Worm (Caenorhabditis elegans) whole organism, L1 larva: Measurements from ENCODE around the gene Y69E1A.8.

ENCODE experiments used
- C04F5.9 ChIP-seq: sonication (generic microtip); optimal IDR thresholded peaks from 2 replicates; lab custom pipeline; 2016; ENCODE audit warnings: missing genetic modification characterization, missing compliant biosample characterization
- C16A3.4 ChIP-seq: fragments of 150-350 bp; optimal IDR thresholded peaks from 2 replicates; lab custom pipeline; 2014; ENCODE audit warnings: missing biosample characterization, missing genetic modification characterization
- F16B12.6 ChIP-seq: fragments of 150-350 bp; optimal IDR thresholded peaks from 2 replicates; lab custom pipeline; 2014; ENCODE audit warnings: missing biosample characterization, missing genetic modification characterization
- aly-2 ChIP-seq: fragments of 150-350 bp; optimal IDR thresholded peaks from 2 replicates; lab custom pipeline; 2014; ENCODE audit warnings: missing biosample characterization, missing genetic modification characterization
- blmp-1 ChIP-seq: fragments of 150-350 bp; optimal IDR thresholded peaks from 2 replicates; lab custom pipeline; 2014; ENCODE audit warnings: missing biosample characterization, missing genetic modification characterization
- ceh-88 ChIP-seq: fragments of 200-800 bp; sonication (Bioruptor generic); IDR thresholded peaks from 2 replicates; pipeline ENCODE4 v1.3.6; 2022; ENCODE audit warnings: missing genetic modification characterization, missing compliant biosample characterization
- ces-1 ChIP-seq: fragments of 150-350 bp; optimal IDR thresholded peaks from 2 replicates; lab custom pipeline; 2014; ENCODE audit warnings: missing biosample characterization, missing genetic modification reagents, missing genetic modification characterization
- dpl-1 ChIP-seq, 3 experiments: fragments of 150-350 bp in 2 of 3; sonication (generic microtip) in 1 of 3; optimal IDR thresholded peaks; 2 replicates each; lab custom pipeline; 2014 to 2017; ENCODE audit warnings: missing biosample characterization in 3 of 3, missing genetic modification characterization in 3 of 3, missing genetic modification reagents in 3 of 3
- dsc-1 ChIP-seq: sonication (generic microtip); optimal IDR thresholded peaks from 2 replicates; lab custom pipeline; 2016; ENCODE audit warnings: mild to moderate bottlenecking, missing genetic modification characterization, missing compliant biosample characterization
- efl-1 ChIP-seq, 4 experiments: fragments of 150-350 bp; optimal IDR thresholded peaks in 3 of 4; peaks in 1 of 4; 1 replicate in 1 of 4; 2 replicates in 3 of 4; lab custom pipeline; 2014; ENCODE audit warnings: missing biosample characterization in 2 of 4, missing genetic modification characterization in 2 of 4, missing genetic modification reagents in 2 of 4
- egl-13 ChIP-seq: sonication (generic microtip); optimal IDR thresholded peaks from 2 replicates; lab custom pipeline; 2016; ENCODE audit warnings: missing genotype, missing genetic modification reagents, missing genetic modification characterization, missing compliant biosample characterization
- egl-27 ChIP-seq, 2 experiments: fragments of 150-350 bp in 1 of 2; sonication (generic microtip); optimal IDR thresholded peaks; 3 replicates each; lab custom pipeline; 2017 to 2018; ENCODE audit warnings: missing biosample characterization in 2 of 2, missing genetic modification characterization in 2 of 2, missing genetic modification reagents in 2 of 2
- elt-2 ChIP-seq: sonication (generic microtip); optimal IDR thresholded peaks from 2 replicates; lab custom pipeline; 2016; ENCODE audit warnings: missing genetic modification characterization, mild to moderate bottlenecking, inconsistent platforms, missing compliant biosample characterization, missing genetic modification reagents
- elt-3 ChIP-seq, 6 experiments: fragments of 150-350 bp in 1 of 6; sonication (generic microtip); optimal IDR thresholded peaks; 2 replicates each; lab custom pipeline; 2017 to 2018; ENCODE audit warnings: missing biosample characterization in 6 of 6, missing genetic modification characterization in 6 of 6, inconsistent platforms in 1 of 6
- fkh-4 ChIP-seq: sonication (generic microtip); optimal IDR thresholded peaks from 2 replicates; lab custom pipeline; 2016; ENCODE audit warnings: missing compliant biosample characterization, missing genetic modification characterization, borderline replicate concordance
- fkh-8 ChIP-seq: sonication (generic microtip); optimal IDR thresholded peaks from 2 replicates; lab custom pipeline; 2016; ENCODE audit warnings: mild to moderate bottlenecking, missing genetic modification characterization, missing compliant biosample characterization
- fos-1 ChIP-seq: fragments of 150-350 bp; optimal IDR thresholded peaks from 2 replicates; lab custom pipeline; 2014; ENCODE audit warnings: missing biosample characterization, missing genetic modification characterization
- hpl-2 ChIP-seq: fragments of 150-350 bp; optimal IDR thresholded peaks from 2 replicates; lab custom pipeline; 2014; ENCODE audit warnings: missing biosample characterization, missing genetic modification reagents, missing genetic modification characterization
- lin-14 ChIP-seq: fragments of 200-800 bp; sonication (Bioruptor generic); optimal IDR thresholded peaks from 2 replicates; lab custom pipeline; 2018; ENCODE audit warnings: mild to moderate bottlenecking, missing genetic modification characterization, moderate library complexity, missing compliant biosample characterization
- lir-3 ChIP-seq: sonication (generic microtip); optimal IDR thresholded peaks from 2 replicates; lab custom pipeline; 2016; ENCODE audit warnings: mild to moderate bottlenecking, missing genetic modification characterization, moderate library complexity, missing compliant biosample characterization; ENCODE audit not compliant: poor library complexity
- lsy-2 ChIP-seq, 2 experiments: fragments of 150-350 bp; optimal IDR thresholded peaks; 2 replicates each; lab custom pipeline; 2014; ENCODE audit warnings: missing biosample characterization in 2 of 2, missing genetic modification characterization in 2 of 2
- mab-9 ChIP-seq: fragments of 200-800 bp; sonication (Bioruptor generic); IDR thresholded peaks from 2 replicates; pipeline ENCODE4 v1.3.6; 2022; ENCODE audit warnings: missing genetic modification reagents, missing genetic modification characterization, missing compliant biosample characterization
- mdl-1 ChIP-seq, 2 experiments: fragments of 150-350 bp; optimal IDR thresholded peaks; 2 replicates each; lab custom pipeline; 2014 to 2017; ENCODE audit warnings: missing biosample characterization in 2 of 2, missing genetic modification characterization in 2 of 2, inconsistent platforms in 1 of 2
- mef-2 ChIP-seq: fragments of 150-350 bp; optimal IDR thresholded peaks from 2 replicates; lab custom pipeline; 2014; ENCODE audit warnings: missing biosample characterization, missing genetic modification characterization
- nhr-19 ChIP-seq: fragments of 200-800 bp; sonication (Bioruptor generic); conservative IDR thresholded peaks from 2 replicates; pipeline ENCODE4 v1.3.6; 2022; ENCODE audit warnings: missing genetic modification characterization, missing compliant biosample characterization
- nhr-20 ChIP-seq: sonication (generic microtip); optimal IDR thresholded peaks from 2 replicates; lab custom pipeline; 2016; ENCODE audit warnings: mild to moderate bottlenecking, missing genetic modification characterization, missing compliant biosample characterization
- nhr-47 ChIP-seq: sonication (generic microtip); optimal IDR thresholded peaks from 2 replicates; lab custom pipeline; 2016; ENCODE audit warnings: mild to moderate bottlenecking, missing genetic modification characterization, moderate library complexity, missing compliant biosample characterization
- nhr-71 ChIP-seq: sonication (generic microtip); optimal IDR thresholded peaks from 2 replicates; lab custom pipeline; 2016; ENCODE audit warnings: mild to moderate bottlenecking, missing genetic modification characterization, moderate library complexity, missing compliant biosample characterization
- nhr-76 ChIP-seq: sonication (generic microtip); optimal IDR thresholded peaks from 2 replicates; lab custom pipeline; 2017; ENCODE audit warnings: missing biosample characterization, missing genetic modification characterization
- nhr-90 ChIP-seq: sonication (generic microtip); optimal IDR thresholded peaks from 2 replicates; lab custom pipeline; 2016; ENCODE audit warnings: mild to moderate bottlenecking, missing genetic modification characterization, missing compliant biosample characterization; ENCODE audit not compliant: poor library complexity
- pag-3 ChIP-seq: sonication (generic microtip); optimal IDR thresholded peaks from 2 replicates; lab custom pipeline; 2017; ENCODE audit warnings: missing genetic modification characterization, mild to moderate bottlenecking, missing compliant biosample characterization, antibody characterized with exemption, borderline replicate concordance; ENCODE audit not compliant: insufficient read depth
- pqm-1 ChIP-seq: sonication (generic microtip); optimal IDR thresholded peaks from 3 replicates; lab custom pipeline; 2017; ENCODE audit warnings: missing biosample characterization, missing genetic modification characterization
- rnt-1 ChIP-seq: sonication (generic microtip); optimal IDR thresholded peaks from 2 replicates; lab custom pipeline; 2016; ENCODE audit warnings: mild to moderate bottlenecking, missing genetic modification characterization, moderate library complexity, missing compliant biosample characterization
- snu-23 ChIP-seq: sonication (generic microtip); optimal IDR thresholded peaks from 2 replicates; lab custom pipeline; 2016; ENCODE audit warnings: missing genetic modification characterization, missing compliant biosample characterization
- sup-37 ChIP-seq: fragments of 200-800 bp; sonication (Bioruptor generic); optimal IDR thresholded peaks from 2 replicates; lab custom pipeline; 2018; ENCODE audit warnings: mild to moderate bottlenecking, missing genetic modification characterization, missing compliant biosample characterization
- swsn-7 ChIP-seq: sonication (generic microtip); optimal IDR thresholded peaks from 2 replicates; lab custom pipeline; 2016; ENCODE audit warnings: missing genetic modification characterization, missing compliant biosample characterization
- tbx-2 ChIP-seq: sonication (generic microtip); optimal IDR thresholded peaks from 2 replicates; lab custom pipeline; 2016; ENCODE audit warnings: missing genetic modification characterization, missing compliant biosample characterization
- tlp-1 ChIP-seq: fragments of 150-350 bp; optimal IDR thresholded peaks from 2 replicates; lab custom pipeline; 2014; ENCODE audit warnings: missing biosample characterization, missing genetic modification characterization
- unc-130 ChIP-seq: fragments of 150-350 bp; optimal IDR thresholded peaks from 2 replicates; lab custom pipeline; 2017; ENCODE audit warnings: missing biosample characterization, missing genetic modification characterization, inconsistent platforms
- unc-62 ChIP-seq: fragments of 150-350 bp; optimal IDR thresholded peaks from 2 replicates; lab custom pipeline; 2014; ENCODE audit warnings: missing biosample characterization, missing genetic modification reagents, missing genetic modification characterization
- unc-86 ChIP-seq: sonication (generic microtip); optimal IDR thresholded peaks from 2 replicates; lab custom pipeline; 2016; ENCODE audit warnings: missing genetic modification characterization, missing compliant biosample characterization
- unc-98 ChIP-seq: fragments of 200-800 bp; sonication (Bioruptor generic); IDR thresholded peaks from 2 replicates; pipeline ENCODE4 v1.3.6; 2022; ENCODE audit warnings: missing genetic modification characterization, missing compliant biosample characterization
- vab-15 ChIP-seq: sonication (generic microtip); optimal IDR thresholded peaks from 2 replicates; lab custom pipeline; 2017; ENCODE audit warnings: missing genotype, mild to moderate bottlenecking, missing genetic modification characterization, missing compliant biosample characterization
- xbp-1 ChIP-seq: sonication (generic microtip); optimal IDR thresholded peaks from 2 replicates; lab custom pipeline; 2016; ENCODE audit warnings: missing genetic modification characterization, missing compliant biosample characterization
- zip-4 ChIP-seq: fragments of 200-800 bp; sonication (Bioruptor generic); optimal IDR thresholded peaks from 2 replicates; lab custom pipeline; 2018; ENCODE audit warnings: mild to moderate bottlenecking, missing genetic modification characterization, moderate library complexity, missing compliant biosample characterization
- ztf-11 ChIP-seq, 2 experiments: sonication (generic microtip); optimal IDR thresholded peaks; 2 replicates each; lab custom pipeline; 2016 to 2017; ENCODE audit warnings: missing genetic modification characterization in 2 of 2, missing biosample characterization in 1 of 2, missing compliant biosample characterization in 1 of 2
- ztf-4 ChIP-seq: fragments of 150-350 bp; optimal IDR thresholded peaks from 2 replicates; lab custom pipeline; 2014; ENCODE audit warnings: missing biosample characterization, missing genetic modification characterization

The Y69E1A.8 gene

DNA sequence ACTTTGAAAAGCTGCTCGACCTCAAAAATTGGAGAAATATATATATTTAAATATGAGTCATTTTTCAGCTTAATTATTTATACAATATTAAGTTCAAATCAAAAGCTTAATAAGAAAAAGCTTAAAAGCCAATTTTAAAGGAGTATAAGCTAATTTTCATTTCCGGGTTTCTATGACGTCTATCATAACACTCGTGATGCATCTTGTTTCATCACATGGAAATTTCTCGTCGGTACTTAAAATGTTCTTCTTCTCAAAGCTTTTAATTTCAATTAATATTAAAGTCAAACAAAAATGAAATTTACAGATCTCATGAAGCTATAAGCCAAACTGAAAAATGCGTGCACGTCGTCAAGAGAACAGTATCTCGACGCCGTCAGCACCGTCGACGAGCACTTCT, 46.6 kb upstream of the Y69E1A.8 start, which contains the start of gene rbr-2:
Gene rbr-2 (plus strand): TSS at position 301 of the 400 bp plus-strand sequence.
- no peak for TF ChIP-seq elt-2
- TF ChIP-seq ztf-11 (tag; optimal IDR thresholded peaks at IDR 0.05; lab: Kevin White, UChicago) = no peak
- TF ChIP-seq C16A3.4 = no peak
- no peak for TF ChIP-seq ztf-4 (tag; lab: Kevin White, UChicago)
- TF ChIP-seq nhr-76 (tag; lab: Kevin White, UChicago) = no peak
- no peak for TF ChIP-seq mef-2 (tag; lab: Kevin White, UChicago)
- TF ChIP-seq elt-3 (tag; optimal IDR thresholded peaks at IDR 0.05; lab: Kevin White, UChicago) = no peak
- no peak for TF ChIP-seq mdl-1 (tag; optimal IDR thresholded peaks at IDR 0.05; lab: Kevin White, UChicago)
- TF ChIP-seq C04F5.9 (tag; lab: Kevin White, UChicago) = no peak
- TF ChIP-seq ceh-88 = no peak
- no peak for TF ChIP-seq sup-37 (GFP tag; lab: Kevin White, UChicago)
- TF ChIP-seq pqm-1 (tag; lab: Kevin White, UChicago) = no peak

DNA sequence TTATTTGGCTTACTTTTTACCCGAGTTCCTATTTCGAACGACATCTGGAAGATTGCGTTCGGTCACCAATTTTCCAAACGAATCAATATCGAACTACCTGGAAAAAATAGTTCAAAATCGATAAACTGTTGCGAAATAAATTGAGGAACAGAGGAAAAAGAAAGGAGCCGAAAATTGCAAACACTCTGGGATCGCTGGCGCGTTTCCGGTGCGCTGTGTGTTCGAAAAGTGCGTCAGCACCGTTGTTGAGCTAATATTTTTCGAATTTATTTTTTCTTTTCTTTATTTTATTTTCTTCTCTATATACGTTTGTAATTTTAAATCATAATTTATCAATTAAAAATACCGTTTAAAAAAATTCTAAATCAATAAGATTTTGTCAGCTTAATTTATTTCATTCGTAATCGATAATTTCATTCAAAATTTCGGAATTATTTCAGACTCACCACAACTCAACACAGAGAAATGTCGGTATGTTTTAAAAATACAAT, 33.3 kb upstream of the Y69E1A.8 start, which contains the start of the genes dnc-1 and lsm-7:
Gene dnc-1 (minus strand): TSS at position 142 of the 491 bp plus-strand sequence.
Gene lsm-7 (plus strand): TSS at position 441 of the 491 bp plus-strand sequence.
- TF ChIP-seq sup-37 (GFP tag; lab: Kevin White, UChicago) (no peak), snu-23 (GFP tag; lab: Kevin White, UChicago) (peak; percentile 76), nhr-90 (tag; lab: Kevin White, UChicago) (peak; percentile 20), nhr-19 (GFP tag; lab: Robert Waterston, UW) (peak; percentile 50), nhr-76 (tag; lab: Kevin White, UChicago) (no peak), F16B12.6 (tag; lab: Kevin White, UChicago) (peak; percentile 39), xbp-1 (tag; lab: Kevin White, UChicago) (peak; percentile 57), rnt-1 (tag; lab: Kevin White, UChicago) (peak; percentile 80), egl-27 (tag; optimal IDR thresholded peaks at IDR 0.05; lab: Kevin White, UChicago) (peak in 1 of 2 experiments; percentile 3), unc-86 (tag; lab: Kevin White, UChicago) (peak; percentile 52), mab-9 (GFP tag; lab: Robert Waterston, UW) (peak; percentile 27; the same call in 1 of the 2 replicates), lir-3 (tag; lab: Kevin White, UChicago) (no peak), fos-1 (peak; percentile 45), nhr-20 (peak; percentile 70), pqm-1 (tag; lab: Kevin White, UChicago) (no peak), fkh-8 (tag; lab: Kevin White, UChicago) (peak; percentile 69), dpl-1 (GFP tag; optimal IDR thresholded peaks at IDR 0.05; lab: Kevin White, UChicago) (peak; percentile 69 to 79 (median 69)), dsc-1 (peak; percentile 48), tbx-2 (tag; lab: Kevin White, UChicago) (peak; percentile 62), vab-15 (tag; lab: Kevin White, UChicago) (no peak), tlp-1 (no peak), unc-98 (GFP tag; lab: Robert Waterston, UW) (no peak), fkh-4 (no peak), nhr-47 (tag; lab: Kevin White, UChicago) (peak; percentile 72), zip-4 (GFP tag; lab: Kevin White, UChicago) (peak; percentile 90), blmp-1 (tag; lab: Kevin White, UChicago) (no peak), hpl-2 (GFP tag; lab: Kevin White, UChicago) (peak; percentile 41), ces-1 (GFP tag; lab: Kevin White, UChicago) (no peak), mef-2 (tag; lab: Kevin White, UChicago) (no peak), egl-13 (tag; lab: Kevin White, UChicago) (peak; percentile 50), pag-3 (tag; lab: Kevin White, UChicago) (no peak), unc-130 (tag; lab: Kevin White, UChicago) (peak; percentile 9), C16A3.4 (peak; percentile 90), aly-2 (no peak), ceh-88 (no peak), unc-62 (GFP tag; lab: Kevin White, UChicago) (no peak), efl-1 (optimal IDR thresholded peaks at IDR 0.05; lab: Kevin White, UChicago) (peak; percentile 64 to 77), efl-1 (GFP tag; optimal IDR thresholded peaks at IDR 0.05 in 1 of 2; lab: Kevin White, UChicago) (peak; percentile 77 to 96), ztf-11 (tag; optimal IDR thresholded peaks at IDR 0.05; lab: Kevin White, UChicago) (no peak), mdl-1 (tag; optimal IDR thresholded peaks at IDR 0.05; lab: Kevin White, UChicago) (peak in 1 of 2 experiments; percentile 34), lin-14 (GFP tag; lab: Kevin White, UChicago) (peak; percentile 90), lsy-2 (tag; optimal IDR thresholded peaks at IDR 0.05; lab: Kevin White, UChicago) (peak; percentile 77 to 87), nhr-71 (peak; percentile 84), elt-3 (tag; optimal IDR thresholded peaks at IDR 0.05; lab: Kevin White, UChicago) (peak in 2 of 6 experiments; percentile 45 to 46), swsn-7 (tag; lab: Kevin White, UChicago) (peak; percentile 72)
